Fruit fly (Drosophila melanogaster) whole organism, prepupa: ENCODE measurements around the gene CG11756.

ENCODE experiments used
- Blimp-1 ChIP-seq: fragments of 200-800 bp; sonication (Bioruptor generic); optimal IDR thresholded peaks from 3 replicates; lab custom pipeline; 2017; ENCODE audit warnings: missing biosample characterization, missing genetic modification characterization, mild to moderate bottlenecking, moderate library complexity, missing genetic modification reagents
- CG10631 ChIP-seq: fragments of 200-800 bp; sonication (Bioruptor generic); optimal IDR thresholded peaks from 2 replicates; lab custom pipeline; 2016; ENCODE audit warnings: missing biosample characterization, missing genetic modification characterization
- CG10669 ChIP-seq: fragments of 200-800 bp; sonication (Bioruptor generic); optimal IDR thresholded peaks from 3 replicates; lab custom pipeline; 2018; ENCODE audit warnings: missing biosample characterization, mild to moderate bottlenecking, missing genetic modification characterization, moderate library complexity
- CG11294 ChIP-seq: fragments of 200-800 bp; sonication (Bioruptor generic); IDR thresholded peaks from 2 replicates; pipeline ENCODE4 v1.3.6; 2022; ENCODE audit warnings: missing biosample characterization, missing genetic modification characterization
- CG11762 ChIP-seq: fragments of 200-800 bp; sonication (Bioruptor generic); optimal IDR thresholded peaks from 3 replicates; lab custom pipeline; 2016; ENCODE audit warnings: missing biosample characterization, missing genetic modification characterization; ENCODE audit not compliant: insufficient read depth
- CG11902 ChIP-seq: fragments of 200-800 bp; sonication (Bioruptor generic); optimal IDR thresholded peaks from 3 replicates; lab custom pipeline; 2016; ENCODE audit warnings: missing biosample characterization, missing genetic modification characterization
- CG15336 ChIP-seq: fragments of 200-800 bp; sonication (Bioruptor generic); IDR thresholded peaks from 2 replicates; pipeline ENCODE4 v1.3.6; 2022; ENCODE audit warnings: missing biosample characterization, missing genetic modification characterization
- CG1621 ChIP-seq: fragments of 200-800 bp; sonication (Bioruptor generic); optimal IDR thresholded peaks from 3 replicates; lab custom pipeline; 2018; ENCODE audit warnings: missing biosample characterization, mild to moderate bottlenecking, missing genetic modification characterization
- CG3032 ChIP-seq: fragments of 200-800 bp; optimal IDR thresholded peaks from 2 replicates; lab custom pipeline; 2019; ENCODE audit warnings: missing biosample characterization, mild to moderate bottlenecking, missing genetic modification characterization, moderate library complexity
- CG31627 ChIP-seq: fragments of 200-800 bp; sonication (Bioruptor generic); optimal IDR thresholded peaks from 3 replicates; lab custom pipeline; 2016; ENCODE audit warnings: missing biosample characterization, missing genetic modification characterization
- CG32006 ChIP-seq: fragments of 200-800 bp; sonication (Bioruptor generic); optimal IDR thresholded peaks from 3 replicates; lab custom pipeline; 2017; ENCODE audit warnings: missing biosample characterization, mild to moderate bottlenecking, missing genetic modification characterization
- CG34406 ChIP-seq: fragments of 200-800 bp; sonication (Bioruptor generic); optimal IDR thresholded peaks from 3 replicates; lab custom pipeline; 2016; ENCODE audit warnings: missing biosample characterization, missing genetic modification characterization
- CG3919 ChIP-seq: fragments of 200-800 bp; sonication (Bioruptor generic); optimal IDR thresholded peaks from 3 replicates; lab custom pipeline; 2016; ENCODE audit warnings: missing biosample characterization, missing genetic modification characterization
- CG4318 ChIP-seq: fragments of 200-800 bp; sonication (Bioruptor generic); optimal IDR thresholded peaks from 3 replicates; lab custom pipeline; 2017; ENCODE audit warnings: missing biosample characterization, mild to moderate bottlenecking, missing genetic modification characterization
- CG6163 ChIP-seq: fragments of 200-800 bp; sonication (Bioruptor generic); IDR thresholded peaks from 3 replicates; pipeline ENCODE4 v1.3.6; 2022; ENCODE audit warnings: missing biosample characterization, missing genetic modification characterization
- CG6276 ChIP-seq: fragments of 200-800 bp; sonication (Bioruptor generic); optimal IDR thresholded peaks from 2 replicates; lab custom pipeline; 2017; ENCODE audit warnings: missing biosample characterization, mild to moderate bottlenecking, missing genetic modification characterization
- CG6792 ChIP-seq: fragments of 200-800 bp; sonication (Bioruptor generic); optimal IDR thresholded peaks from 3 replicates; lab custom pipeline; 2016; ENCODE audit warnings: missing biosample characterization, missing genetic modification characterization
- CG6854 ChIP-seq: fragments of 200-800 bp; sonication (Bioruptor generic); optimal IDR thresholded peaks from 2 replicates; lab custom pipeline; 2017; ENCODE audit warnings: missing biosample characterization, mild to moderate bottlenecking, missing genetic modification characterization
- CG7368 ChIP-seq: fragments of 200-800 bp; sonication (Bioruptor generic); optimal IDR thresholded peaks from 3 replicates; lab custom pipeline; 2016; ENCODE audit warnings: missing biosample characterization, missing genetic modification characterization
- CG8119 ChIP-seq: fragments of 200-800 bp; sonication (Bioruptor generic); IDR thresholded peaks from 3 replicates; pipeline ENCODE4 v1.3.6; 2022; ENCODE audit warnings: missing biosample characterization, missing genetic modification characterization
- CG8319 ChIP-seq: fragments of 200-800 bp; sonication (Bioruptor generic); optimal IDR thresholded peaks from 3 replicates; lab custom pipeline; 2016; ENCODE audit warnings: missing biosample characterization, missing genetic modification characterization
- CG8632 ChIP-seq: fragments of 200-800 bp; sonication (Bioruptor generic); optimal IDR thresholded peaks from 3 replicates; lab custom pipeline; 2016; ENCODE audit warnings: missing biosample characterization, missing genetic modification characterization
- CG9139 ChIP-seq: fragments of 200-800 bp; sonication (Bioruptor generic); optimal IDR thresholded peaks from 3 replicates; lab custom pipeline; 2017; ENCODE audit warnings: missing biosample characterization, mild to moderate bottlenecking, missing genetic modification characterization
- Eip93F ChIP-seq: fragments of 200-800 bp; sonication (Bioruptor generic); optimal IDR thresholded peaks from 2 replicates; lab custom pipeline; 2016; ENCODE audit warnings: missing biosample characterization, mild to moderate bottlenecking, missing genetic modification characterization
- Gug ChIP-seq: fragments of 200-800 bp; sonication (Bioruptor generic); IDR thresholded peaks from 2 replicates; pipeline ENCODE4 v1.3.6; 2022; ENCODE audit warnings: missing biosample characterization, missing genetic modification characterization
- Hr38 ChIP-seq: sonication (Bioruptor generic); optimal IDR thresholded peaks from 2 replicates; lab custom pipeline; 2016; ENCODE audit warnings: missing biosample characterization, missing genetic modification characterization
- Hr39 ChIP-seq: fragments of 200-800 bp; sonication (Bioruptor generic); optimal IDR thresholded peaks from 2 replicates; lab custom pipeline; 2016; ENCODE audit warnings: missing biosample characterization, missing genetic modification characterization
- Hr4 ChIP-seq: fragments of 200-800 bp; sonication (Bioruptor generic); optimal IDR thresholded peaks from 3 replicates; lab custom pipeline; 2016; ENCODE audit warnings: missing biosample characterization, missing genetic modification characterization
- Lpt ChIP-seq: fragments of 200-800 bp; sonication (Bioruptor generic); optimal IDR thresholded peaks from 3 replicates; lab custom pipeline; 2016; ENCODE audit warnings: missing biosample characterization, missing genetic modification characterization
- OdsH ChIP-seq: fragments of 200-800 bp; sonication (Bioruptor generic); optimal IDR thresholded peaks from 3 replicates; lab custom pipeline; 2016; ENCODE audit warnings: missing biosample characterization, missing genetic modification characterization
- Sox14 ChIP-seq: fragments of 200-800 bp; sonication (Bioruptor generic); optimal IDR thresholded peaks from 3 replicates; lab custom pipeline; 2016; ENCODE audit warnings: missing biosample characterization, missing genetic modification characterization
- Sox15 ChIP-seq: fragments of 200-800 bp; sonication (Bioruptor generic); optimal IDR thresholded peaks from 3 replicates; lab custom pipeline; 2016; ENCODE audit warnings: missing biosample characterization, missing genetic modification characterization
- achi ChIP-seq: fragments of 200-800 bp; sonication (Bioruptor generic); optimal IDR thresholded peaks from 3 replicates; lab custom pipeline; 2016; ENCODE audit warnings: missing biosample characterization, missing genetic modification characterization
- acj6 ChIP-seq: fragments of 200-800 bp; sonication (Bioruptor generic); optimal IDR thresholded peaks from 3 replicates; lab custom pipeline; 2016; ENCODE audit warnings: missing biosample characterization, missing genetic modification characterization
- cyc ChIP-seq: fragments of 200-800 bp; sonication (Bioruptor generic); optimal IDR thresholded peaks from 3 replicates; lab custom pipeline; 2016; ENCODE audit warnings: missing biosample characterization, missing genetic modification characterization
- dac ChIP-seq: fragments of 200-800 bp; sonication (Bioruptor generic); optimal IDR thresholded peaks from 2 replicates; lab custom pipeline; 2017; ENCODE audit warnings: missing biosample characterization, mild to moderate bottlenecking, missing genetic modification characterization
- eg ChIP-seq: fragments of 200-800 bp; sonication (Bioruptor generic); IDR thresholded peaks from 3 replicates; pipeline ENCODE4 v1.3.6; 2022; ENCODE audit warnings: missing biosample characterization, missing genetic modification characterization
- fd59A ChIP-seq: fragments of 200-800 bp; sonication (Bioruptor generic); optimal IDR thresholded peaks from 2 replicates; lab custom pipeline; 2017; ENCODE audit warnings: missing biosample characterization, mild to moderate bottlenecking, missing genetic modification characterization, missing genetic modification reagents
- fd85E ChIP-seq: fragments of 200-800 bp; sonication (Bioruptor generic); optimal IDR thresholded peaks from 3 replicates; lab custom pipeline; 2016; ENCODE audit warnings: missing biosample characterization, missing genetic modification characterization
- fkh ChIP-seq: fragments of 200-800 bp; sonication (Bioruptor generic); optimal IDR thresholded peaks from 3 replicates; lab custom pipeline; 2017; ENCODE audit warnings: missing biosample characterization, mild to moderate bottlenecking, missing genetic modification characterization, moderate library complexity
- lz ChIP-seq: fragments of 200-800 bp; sonication (Bioruptor generic); optimal IDR thresholded peaks from 3 replicates; lab custom pipeline; 2016; ENCODE audit warnings: missing biosample characterization, missing genetic modification characterization
- net ChIP-seq: fragments of 200-800 bp; sonication (Bioruptor generic); optimal IDR thresholded peaks from 3 replicates; lab custom pipeline; 2016; ENCODE audit warnings: missing biosample characterization, missing genetic modification characterization
- pdm3 ChIP-seq: fragments of 200-800 bp; sonication (Bioruptor generic); optimal IDR thresholded peaks from 3 replicates; lab custom pipeline; 2016; ENCODE audit warnings: missing biosample characterization, missing genetic modification characterization
- salr ChIP-seq, 2 experiments: fragments of 200-800 bp; sonication (Bioruptor generic); optimal IDR thresholded peaks; 3 replicates each; lab custom pipeline; 2016 to 2018; ENCODE audit warnings: missing biosample characterization in 2 of 2, missing genetic modification characterization in 2 of 2, mild to moderate bottlenecking in 1 of 2
- spab ChIP-seq: fragments of 200-800 bp; sonication (Bioruptor generic); optimal IDR thresholded peaks from 2 replicates; lab custom pipeline; 2017; ENCODE audit warnings: missing biosample characterization, mild to moderate bottlenecking, missing genetic modification characterization, missing genetic modification reagents
- svp ChIP-seq: fragments of 200-800 bp; sonication (Bioruptor generic); peaks from one replicate; lab custom pipeline; 2016; ENCODE audit warnings: missing biosample characterization, missing genetic modification characterization
- vri ChIP-seq: fragments of 200-800 bp; sonication (Bioruptor generic); optimal IDR thresholded peaks from 3 replicates; lab custom pipeline; 2016; ENCODE audit warnings: missing biosample characterization, mild to moderate bottlenecking, missing genetic modification characterization

Gene CG11756

DNA sequence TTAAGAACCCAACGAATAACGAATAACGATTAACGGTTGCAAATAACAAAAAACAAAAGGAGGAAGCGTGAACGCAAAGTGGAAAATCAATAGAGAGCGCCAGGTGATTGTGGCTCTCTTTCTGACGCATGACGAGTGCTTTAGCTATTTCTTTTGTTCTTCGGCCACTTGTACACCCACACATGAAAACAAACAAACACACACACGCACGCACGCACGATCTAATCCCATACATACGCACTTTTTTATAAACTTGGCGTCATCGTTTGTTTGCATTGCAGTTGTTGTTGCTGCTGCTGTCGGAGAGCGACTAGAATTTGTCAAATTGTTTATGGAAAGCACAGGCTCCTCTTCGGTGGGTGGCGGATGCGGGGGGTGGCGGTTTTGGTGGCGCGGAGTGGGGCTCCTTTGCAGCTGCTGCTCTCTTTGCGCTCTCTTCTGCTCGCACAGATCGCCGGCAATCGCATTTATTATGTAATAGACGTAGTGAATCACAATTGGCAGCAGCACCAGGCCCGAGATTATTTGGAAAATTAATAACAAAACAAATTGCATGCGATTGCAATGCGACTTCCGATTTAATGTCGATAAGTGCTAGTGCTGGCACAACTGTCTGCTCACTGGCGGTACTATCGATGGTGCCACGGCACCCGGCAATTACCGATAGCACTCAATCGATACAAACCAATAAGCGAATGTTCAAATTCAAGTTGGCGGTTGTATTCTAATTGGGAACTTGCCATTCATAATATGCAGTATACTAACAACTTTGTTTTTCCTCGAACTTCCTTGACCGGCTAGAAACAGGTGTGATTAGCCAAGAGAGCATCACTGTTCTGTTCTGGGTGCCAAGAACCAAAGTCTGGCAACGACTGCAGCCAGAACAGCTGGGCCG, 8.7 kb upstream of the CG11756 start (continued):
- TF ChIP-seq CG8119 (GFP tag; lab: Robert Waterston, UW) (no peak), dac (GFP tag; lab: Kevin White, UChicago) (no peak), achi (GFP tag; lab: Kevin White, UChicago) (peak; percentile 22), lz (peak; percentile 46), CG1621 (tag; lab: Kevin White, UChicago) (no peak), Sox15 (GFP tag; lab: Kevin White, UChicago) (no peak), CG10631 (peak; percentile 53), Blimp-1 (GFP tag; lab: Kevin White, UChicago) (no peak), CG15336 (GFP tag; lab: Robert Waterston, UW) (no peak), Sox14 (peak; percentile 55), pdm3 (GFP tag; lab: Kevin White, UChicago) (peak; percentile 60), cyc (GFP tag; lab: Kevin White, UChicago) (peak; percentile 31), CG32006 (GFP tag; lab: Kevin White, UChicago) (peak; percentile 11), Gug (GFP tag; lab: Robert Waterston, UW) (0 out of 2 replicates have a peak, but pooled peaks have one; percentile 8), acj6 (GFP tag; lab: Kevin White, UChicago) (peak; percentile 26), Eip93F (no peak), fkh (GFP tag; lab: Kevin White, UChicago) (peak; percentile 92), CG3919 (GFP tag; lab: Kevin White, UChicago) (peak; percentile 14), salr (GFP tag; optimal IDR thresholded peaks at IDR 0.05; lab: Kevin White, UChicago) (no peak), CG11902 (no peak), OdsH (peak; percentile 45), CG3032 (tag; lab: Kevin White, UChicago) (peak; percentile 28), CG6792 (GFP tag; lab: Kevin White, UChicago) (peak; percentile 20), Hr39 (GFP tag; lab: Kevin White, UChicago) (peak; percentile 63), CG8632 (GFP tag; lab: Kevin White, UChicago) (no peak), CG4318 (GFP tag; lab: Kevin White, UChicago) (no peak), eg (GFP tag; lab: Robert Waterston, UW) (no peak), CG34406 (GFP tag; lab: Kevin White, UChicago) (no peak), CG6276 (GFP tag; lab: Kevin White, UChicago) (peak; percentile 20)

dm6 chrX:11339868-11340548, 7.9 kb upstream of the CG11756 start, which contains the start of the genes CG34348 and Kap3:
Gene CG34348, plus strand, starts transcription at chrX:11339873.
Gene Kap3, minus strand, starts transcription at chrX:11340084.
- TF ChIP-seq CG6854 (GFP tag; lab: Kevin White, UChicago), result no peak
- TF ChIP-seq CG7368 (GFP tag; lab: Kevin White, UChicago), result no peak
- no peak for TF ChIP-seq CG8632 (GFP tag; lab: Kevin White, UChicago)
- TF ChIP-seq spab (GFP tag; lab: Kevin White, UChicago), result no peak
- no peak for TF ChIP-seq CG11902
- peak; percentile 26 for TF ChIP-seq Hr4 (GFP tag; lab: Kevin White, UChicago)
- no peak for TF ChIP-seq CG1621 (tag; lab: Kevin White, UChicago)
- TF ChIP-seq eg (GFP tag; lab: Robert Waterston, UW), result peak; percentile 64; the same call in 2 of the 3 replicates
- TF ChIP-seq CG11762 (GFP tag; lab: Kevin White, UChicago), result no peak
- TF ChIP-seq CG6163 (GFP tag; lab: Robert Waterston, UW), result peak; percentile 67
- TF ChIP-seq vri (GFP tag; lab: Kevin White, UChicago), result no peak
- no peak for TF ChIP-seq CG8319 (GFP tag; lab: Kevin White, UChicago)
- no peak for TF ChIP-seq Lpt (GFP tag; lab: Kevin White, UChicago)
- no peak for TF ChIP-seq CG34406 (GFP tag; lab: Kevin White, UChicago)
- no peak for TF ChIP-seq CG10669 (GFP tag; lab: Kevin White, UChicago)
- TF ChIP-seq CG15336 (GFP tag; lab: Robert Waterston, UW), result no peak
- no peak for TF ChIP-seq CG32006 (GFP tag; lab: Kevin White, UChicago)
- no peak for TF ChIP-seq CG31627
- no peak for TF ChIP-seq CG6792 (GFP tag; lab: Kevin White, UChicago)
- no peak for TF ChIP-seq Eip93F
- TF ChIP-seq CG3919 (GFP tag; lab: Kevin White, UChicago), result no peak
- TF ChIP-seq fd85E, result no peak
- TF ChIP-seq CG11294 (GFP tag; lab: Robert Waterston, UW), result no peak
- TF ChIP-seq CG3032 (tag; lab: Kevin White, UChicago), result no peak
- TF ChIP-seq fd59A (GFP tag; lab: Kevin White, UChicago), result no peak
- no peak for TF ChIP-seq cyc (GFP tag; lab: Kevin White, UChicago)
- TF ChIP-seq net (GFP tag; lab: Kevin White, UChicago), result no peak
- TF ChIP-seq CG9139, result peak; percentile 31
- TF ChIP-seq Hr38, result no peak
- no peak for TF ChIP-seq svp (GFP tag; lab: Kevin White, UChicago)
